Worm (Caenorhabditis elegans) whole organism, late embryonic: ENCODE results near the gene Y38C1AA.1.

Experiments
- lim-6 ChIP-seq: sonication (generic microtip); optimal IDR thresholded peaks from 2 replicates; lab custom pipeline; 2016; ENCODE audit warnings: missing genetic modification characterization, missing compliant biosample characterization
- pag-3 ChIP-seq: sonication (generic microtip); optimal IDR thresholded peaks from 2 replicates; lab custom pipeline; 2016; ENCODE audit warnings: missing compliant biosample characterization, missing genetic modification characterization, borderline replicate concordance
- pax-1 ChIP-seq: fragments of 150-350 bp; optimal IDR thresholded peaks from 2 replicates; lab custom pipeline; 2014; ENCODE audit warnings: missing biosample characterization, missing genetic modification characterization
- ztf-16 ChIP-seq: sonication (generic microtip); optimal IDR thresholded peaks from 2 replicates; lab custom pipeline; 2017; ENCODE audit warnings: missing genetic modification characterization, missing compliant biosample characterization

DNA sequence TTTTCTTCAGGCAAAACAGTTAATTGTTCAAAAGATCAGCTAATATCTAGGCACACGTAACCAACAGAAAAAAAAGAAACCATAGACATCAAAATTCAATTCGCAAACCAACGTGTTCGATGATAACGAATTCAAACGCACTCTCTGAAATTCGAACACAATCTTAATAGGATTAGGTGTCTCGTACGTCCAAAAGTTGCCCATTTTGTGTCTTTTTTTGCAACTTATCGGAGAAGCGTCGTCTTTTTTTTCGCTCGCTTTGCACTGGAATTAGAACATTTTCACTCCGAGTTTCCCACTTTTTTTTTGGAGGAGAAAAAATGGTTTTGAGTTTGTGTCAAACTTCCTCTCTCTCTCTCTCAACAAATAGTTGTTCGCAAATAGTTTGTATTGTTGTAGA, 18.9 kb upstream of the Y38C1AA.1 start:
- TF ChIP-seq pag-3 (no peak), ztf-16 (tag; lab: Kevin White, UChicago) (no peak), pax-1 (tag; lab: Kevin White, UChicago) (no peak), lim-6 (tag; lab: Kevin White, UChicago) (no peak)
